Fruit fly (Drosophila melanogaster): ENCODE results near the gene CG10646.

The CG10646 gene

dm6 chr3L:12533392-12534070 is 29.8 kb upstream of the CG10646 start, which contains the start of the genes Tsf2 and CG34242 (continued):
- no peak for TF ChIP-seq Nf-YB (GFP tag; optimal IDR thresholded peaks at IDR 0.05)
- TF ChIP-seq Side (GFP tag; optimal IDR thresholded peaks at IDR 0.05): no peak
- peak; percentile 26 for TF ChIP-seq CG4617 (GFP tag; optimal IDR thresholded peaks at IDR 0.05; ENCODE audit: borderline replicate concordance)
- peak; percentile 96 for TF ChIP-seq sisA (GFP tag; IDR thresholded peaks at IDR 0.05)
- TF ChIP-seq CG11560 (tag; IDR thresholded peaks at IDR 0.05): peak; percentile 87
- peak; percentile 87 for TF ChIP-seq Taf1 (GFP tag; IDR thresholded peaks at IDR 0.05)
- TF ChIP-seq pan (optimal IDR thresholded peaks at IDR 0.05): no peak
- TF ChIP-seq pan (GFP tag; optimal IDR thresholded peaks at IDR 0.05 in 1 of 2, IDR thresholded peaks at IDR 0.05 in 1 of 2): peak in 1 of 2 experiments; percentile 96
- no peak for TF ChIP-seq inv (GFP tag; IDR thresholded peaks at IDR 0.05; ENCODE audit: partially characterized antibody)
- TF ChIP-seq mld (GFP tag; IDR thresholded peaks at IDR 0.05; ENCODE audit: partially characterized antibody): no peak
- TF ChIP-seq Hr51 (GFP tag; optimal IDR thresholded peaks at IDR 0.05): no peak
- TF ChIP-seq CoRest (tag; optimal IDR thresholded peaks at IDR 0.05): peak; percentile 67
- no peak for TF ChIP-seq CG10274 (GFP tag; optimal IDR thresholded peaks at IDR 0.05)
- TF ChIP-seq CG4854 (GFP tag; optimal IDR thresholded peaks at IDR 0.05): peak; percentile 18
- peak; percentile 69 for TF ChIP-seq CG4424 (GFP tag; optimal IDR thresholded peaks at IDR 0.05)
- no peak for TF ChIP-seq amos (GFP tag; IDR thresholded peaks at IDR 0.05; ENCODE audit: partially characterized antibody)
- no peak for TF ChIP-seq Ets65A (GFP tag)
- no peak for TF ChIP-seq CG18476 (GFP tag; optimal IDR thresholded peaks at IDR 0.05)
- TF ChIP-seq CG11093 (GFP tag; IDR thresholded peaks at IDR 0.05): peak; percentile 75; the same call in 2 of the 3 replicates
- TF ChIP-seq pfk (GFP tag; optimal IDR thresholded peaks at IDR 0.05): no peak
- TF ChIP-seq MTF-1 (GFP tag; optimal IDR thresholded peaks at IDR 0.05; ENCODE audit: borderline replicate concordance): peak; percentile 39
- peak; percentile 92 for TF ChIP-seq CG34422 (GFP tag; IDR thresholded peaks at IDR 0.05)
- TF ChIP-seq tin (GFP tag; optimal IDR thresholded peaks at IDR 0.05): peak; percentile 74
- no peak for TF ChIP-seq CG7745 (tag; optimal IDR thresholded peaks at IDR 0.05)
- no peak for TF ChIP-seq Elba2 (GFP tag; optimal IDR thresholded peaks at IDR 0.05)
- peak; percentile 27; the same call in 1 of the 3 replicates for TF ChIP-seq sr (GFP tag; IDR thresholded peaks at IDR 0.05)
- peak; percentile 74 for TF ChIP-seq Optix (GFP tag; IDR thresholded peaks at IDR 0.05)
- no peak for TF ChIP-seq ham (GFP tag; IDR thresholded peaks at IDR 0.05)
- TF ChIP-seq dysf (GFP tag; IDR thresholded peaks at IDR 0.05): peak; percentile 94
- peak; percentile 77 for TF ChIP-seq sug (tag; optimal IDR thresholded peaks at IDR 0.05)
- TF ChIP-seq CG7928 (GFP tag; optimal IDR thresholded peaks at IDR 0.05): peak; percentile 42
- TF ChIP-seq Xbp1 (GFP tag; optimal IDR thresholded peaks at IDR 0.05): no peak
- peak; percentile 93 for TF ChIP-seq E2f1 (GFP tag; IDR thresholded peaks at IDR 0.05)
- no peak for TF ChIP-seq sd (tag; optimal IDR thresholded peaks at IDR 0.05)
- TF ChIP-seq psq (GFP tag; optimal IDR thresholded peaks at IDR 0.05): no peak
- TF ChIP-seq Aef1 (GFP tag; IDR thresholded peaks at IDR 0.05): peak; percentile 96
- no peak for TF ChIP-seq gcm (GFP tag; optimal IDR thresholded peaks at IDR 0.05)
- TF ChIP-seq lmd (GFP tag; IDR thresholded peaks at IDR 0.05): peak; percentile 95
- peak; percentile 8 for TF ChIP-seq jumu (GFP tag; optimal IDR thresholded peaks at IDR 0.05)
- TF ChIP-seq gcm2 (GFP tag; optimal IDR thresholded peaks at IDR 0.05): no peak
- TF ChIP-seq tup (GFP tag; optimal IDR thresholded peaks at IDR 0.05): peak; percentile 60
- TF ChIP-seq lola (GFP tag; optimal IDR thresholded peaks at IDR 0.05): no peak
- TF ChIP-seq run (tag; optimal IDR thresholded peaks at IDR 0.05): no peak
- TF ChIP-seq Ets97D (GFP tag; optimal IDR thresholded peaks at IDR 0.05): no peak
- peak; percentile 60 for TF ChIP-seq ATbp (GFP tag; optimal IDR thresholded peaks at IDR 0.05)
- no peak for TF ChIP-seq unc-4 (GFP tag; IDR thresholded peaks at IDR 0.05; ENCODE audit: partially characterized antibody)
- peak; percentile 81 for TF ChIP-seq CG9797 (GFP tag; optimal IDR thresholded peaks at IDR 0.05)
- peak; percentile 84 for TF ChIP-seq row (GFP tag; IDR thresholded peaks at IDR 0.05)
- peak; percentile 96 for TF ChIP-seq Awh (GFP tag; IDR thresholded peaks at IDR 0.05)
- no peak for TF ChIP-seq ab (GFP tag; optimal IDR thresholded peaks at IDR 0.05)
